Fruit fly (Drosophila melanogaster) whole organism, prepupa: ENCODE results near the gene CG3301.

Source experiments
- Blimp-1 ChIP-seq: fragments of 200-800 bp; sonication (Bioruptor generic); optimal IDR thresholded peaks from 3 replicates; lab custom pipeline; 2017; ENCODE audit warnings: missing biosample characterization, missing genetic modification characterization, mild to moderate bottlenecking, moderate library complexity, missing genetic modification reagents
- CG10631 ChIP-seq: fragments of 200-800 bp; sonication (Bioruptor generic); optimal IDR thresholded peaks from 2 replicates; lab custom pipeline; 2016; ENCODE audit warnings: missing biosample characterization, missing genetic modification characterization
- CG10669 ChIP-seq: fragments of 200-800 bp; sonication (Bioruptor generic); optimal IDR thresholded peaks from 3 replicates; lab custom pipeline; 2018; ENCODE audit warnings: missing biosample characterization, mild to moderate bottlenecking, missing genetic modification characterization, moderate library complexity
- CG11294 ChIP-seq: fragments of 200-800 bp; sonication (Bioruptor generic); IDR thresholded peaks from 2 replicates; pipeline ENCODE4 v1.3.6; 2022; ENCODE audit warnings: missing biosample characterization, missing genetic modification characterization
- CG11762 ChIP-seq: fragments of 200-800 bp; sonication (Bioruptor generic); optimal IDR thresholded peaks from 3 replicates; lab custom pipeline; 2016; ENCODE audit warnings: missing biosample characterization, missing genetic modification characterization; ENCODE audit not compliant: insufficient read depth
- CG11902 ChIP-seq: fragments of 200-800 bp; sonication (Bioruptor generic); optimal IDR thresholded peaks from 3 replicates; lab custom pipeline; 2016; ENCODE audit warnings: missing biosample characterization, missing genetic modification characterization
- CG1621 ChIP-seq: fragments of 200-800 bp; sonication (Bioruptor generic); optimal IDR thresholded peaks from 3 replicates; lab custom pipeline; 2018; ENCODE audit warnings: missing biosample characterization, mild to moderate bottlenecking, missing genetic modification characterization
- CG3032 ChIP-seq: fragments of 200-800 bp; optimal IDR thresholded peaks from 2 replicates; lab custom pipeline; 2019; ENCODE audit warnings: missing biosample characterization, mild to moderate bottlenecking, missing genetic modification characterization, moderate library complexity
- CG31627 ChIP-seq: fragments of 200-800 bp; sonication (Bioruptor generic); optimal IDR thresholded peaks from 3 replicates; lab custom pipeline; 2016; ENCODE audit warnings: missing biosample characterization, missing genetic modification characterization
- CG32006 ChIP-seq: fragments of 200-800 bp; sonication (Bioruptor generic); optimal IDR thresholded peaks from 3 replicates; lab custom pipeline; 2017; ENCODE audit warnings: missing biosample characterization, mild to moderate bottlenecking, missing genetic modification characterization
- CG4318 ChIP-seq: fragments of 200-800 bp; sonication (Bioruptor generic); optimal IDR thresholded peaks from 3 replicates; lab custom pipeline; 2017; ENCODE audit warnings: missing biosample characterization, mild to moderate bottlenecking, missing genetic modification characterization
- CG6276 ChIP-seq: fragments of 200-800 bp; sonication (Bioruptor generic); optimal IDR thresholded peaks from 2 replicates; lab custom pipeline; 2017; ENCODE audit warnings: missing biosample characterization, mild to moderate bottlenecking, missing genetic modification characterization
- CG6792 ChIP-seq: fragments of 200-800 bp; sonication (Bioruptor generic); optimal IDR thresholded peaks from 3 replicates; lab custom pipeline; 2016; ENCODE audit warnings: missing biosample characterization, missing genetic modification characterization
- CG6808 ChIP-seq: fragments of 200-800 bp; sonication (Bioruptor generic); optimal IDR thresholded peaks from 3 replicates; lab custom pipeline; 2017; ENCODE audit warnings: missing biosample characterization, missing genetic modification characterization, mild to moderate bottlenecking, moderate library complexity, missing genetic modification reagents
- CG6854 ChIP-seq: fragments of 200-800 bp; sonication (Bioruptor generic); optimal IDR thresholded peaks from 2 replicates; lab custom pipeline; 2017; ENCODE audit warnings: missing biosample characterization, mild to moderate bottlenecking, missing genetic modification characterization
- CG7368 ChIP-seq: fragments of 200-800 bp; sonication (Bioruptor generic); optimal IDR thresholded peaks from 3 replicates; lab custom pipeline; 2016; ENCODE audit warnings: missing biosample characterization, missing genetic modification characterization
- CG8319 ChIP-seq: fragments of 200-800 bp; sonication (Bioruptor generic); optimal IDR thresholded peaks from 3 replicates; lab custom pipeline; 2016; ENCODE audit warnings: missing biosample characterization, missing genetic modification characterization
- CG9139 ChIP-seq: fragments of 200-800 bp; sonication (Bioruptor generic); optimal IDR thresholded peaks from 3 replicates; lab custom pipeline; 2017; ENCODE audit warnings: missing biosample characterization, mild to moderate bottlenecking, missing genetic modification characterization
- Eip75B ChIP-seq: fragments of 200-800 bp; sonication (Bioruptor generic); optimal IDR thresholded peaks from 3 replicates; lab custom pipeline; 2016; ENCODE audit warnings: missing biosample characterization, missing genetic modification characterization
- Eip78C ChIP-seq: fragments of 200-800 bp; sonication (Bioruptor generic); peaks from one replicate; lab custom pipeline; 2016; ENCODE audit warnings: missing biosample characterization, missing genetic modification characterization
- Eip93F ChIP-seq: fragments of 200-800 bp; sonication (Bioruptor generic); optimal IDR thresholded peaks from 2 replicates; lab custom pipeline; 2016; ENCODE audit warnings: missing biosample characterization, mild to moderate bottlenecking, missing genetic modification characterization
- Ets21C ChIP-seq: fragments of 200-800 bp; sonication (Bioruptor generic); optimal IDR thresholded peaks from 3 replicates; lab custom pipeline; 2016; ENCODE audit warnings: missing biosample characterization, missing genetic modification characterization
- Ets96B ChIP-seq: fragments of 200-800 bp; optimal IDR thresholded peaks from 2 replicates; lab custom pipeline; 2019; ENCODE audit warnings: missing biosample characterization, mild to moderate bottlenecking, missing genetic modification characterization, moderate library complexity
- Gug ChIP-seq: fragments of 200-800 bp; sonication (Bioruptor generic); IDR thresholded peaks from 2 replicates; pipeline ENCODE4 v1.3.6; 2022; ENCODE audit warnings: missing biosample characterization, missing genetic modification characterization
- Hr38 ChIP-seq: sonication (Bioruptor generic); optimal IDR thresholded peaks from 2 replicates; lab custom pipeline; 2016; ENCODE audit warnings: missing biosample characterization, missing genetic modification characterization
- Hr39 ChIP-seq: fragments of 200-800 bp; sonication (Bioruptor generic); optimal IDR thresholded peaks from 2 replicates; lab custom pipeline; 2016; ENCODE audit warnings: missing biosample characterization, missing genetic modification characterization
- Hr4 ChIP-seq: fragments of 200-800 bp; sonication (Bioruptor generic); optimal IDR thresholded peaks from 3 replicates; lab custom pipeline; 2016; ENCODE audit warnings: missing biosample characterization, missing genetic modification characterization
- OdsH ChIP-seq: fragments of 200-800 bp; sonication (Bioruptor generic); optimal IDR thresholded peaks from 3 replicates; lab custom pipeline; 2016; ENCODE audit warnings: missing biosample characterization, missing genetic modification characterization
- Smox ChIP-seq: fragments of 200-800 bp; sonication (Bioruptor generic); optimal IDR thresholded peaks from 3 replicates; lab custom pipeline; 2016; ENCODE audit warnings: missing biosample characterization, missing genetic modification characterization
- Sox102F ChIP-seq: fragments of 200-800 bp; sonication (Bioruptor generic); optimal IDR thresholded peaks from 2 replicates; lab custom pipeline; 2016; ENCODE audit warnings: missing biosample characterization, mild to moderate bottlenecking, missing genetic modification characterization
- Sox14 ChIP-seq: fragments of 200-800 bp; sonication (Bioruptor generic); optimal IDR thresholded peaks from 3 replicates; lab custom pipeline; 2016; ENCODE audit warnings: missing biosample characterization, missing genetic modification characterization
- acj6 ChIP-seq: fragments of 200-800 bp; sonication (Bioruptor generic); optimal IDR thresholded peaks from 3 replicates; lab custom pipeline; 2016; ENCODE audit warnings: missing biosample characterization, missing genetic modification characterization
- cyc ChIP-seq: fragments of 200-800 bp; sonication (Bioruptor generic); optimal IDR thresholded peaks from 3 replicates; lab custom pipeline; 2016; ENCODE audit warnings: missing biosample characterization, missing genetic modification characterization
- dac ChIP-seq: fragments of 200-800 bp; sonication (Bioruptor generic); optimal IDR thresholded peaks from 2 replicates; lab custom pipeline; 2017; ENCODE audit warnings: missing biosample characterization, mild to moderate bottlenecking, missing genetic modification characterization
- eg ChIP-seq: fragments of 200-800 bp; sonication (Bioruptor generic); IDR thresholded peaks from 3 replicates; pipeline ENCODE4 v1.3.6; 2022; ENCODE audit warnings: missing biosample characterization, missing genetic modification characterization
- esn ChIP-seq: fragments of 200-800 bp; sonication (Bioruptor generic); optimal IDR thresholded peaks from 2 replicates; lab custom pipeline; 2016; ENCODE audit warnings: missing biosample characterization, mild to moderate bottlenecking, missing genetic modification characterization, moderate library complexity
- fd85E ChIP-seq: fragments of 200-800 bp; sonication (Bioruptor generic); optimal IDR thresholded peaks from 3 replicates; lab custom pipeline; 2016; ENCODE audit warnings: missing biosample characterization, missing genetic modification characterization
- fkh ChIP-seq: fragments of 200-800 bp; sonication (Bioruptor generic); optimal IDR thresholded peaks from 3 replicates; lab custom pipeline; 2017; ENCODE audit warnings: missing biosample characterization, mild to moderate bottlenecking, missing genetic modification characterization, moderate library complexity
- net ChIP-seq: fragments of 200-800 bp; sonication (Bioruptor generic); optimal IDR thresholded peaks from 3 replicates; lab custom pipeline; 2016; ENCODE audit warnings: missing biosample characterization, missing genetic modification characterization
- pdm3 ChIP-seq: fragments of 200-800 bp; sonication (Bioruptor generic); optimal IDR thresholded peaks from 3 replicates; lab custom pipeline; 2016; ENCODE audit warnings: missing biosample characterization, missing genetic modification characterization
- salr ChIP-seq, 2 experiments: fragments of 200-800 bp; sonication (Bioruptor generic); optimal IDR thresholded peaks; 3 replicates each; lab custom pipeline; 2016 to 2018; ENCODE audit warnings: missing biosample characterization in 2 of 2, missing genetic modification characterization in 2 of 2, mild to moderate bottlenecking in 1 of 2
- spab ChIP-seq: fragments of 200-800 bp; sonication (Bioruptor generic); optimal IDR thresholded peaks from 2 replicates; lab custom pipeline; 2017; ENCODE audit warnings: missing biosample characterization, mild to moderate bottlenecking, missing genetic modification characterization, missing genetic modification reagents
- ss ChIP-seq, 2 experiments: fragments of 200-800 bp; sonication (Bioruptor generic); optimal IDR thresholded peaks; 2 replicates in 1 of 2; 3 replicates in 1 of 2; lab custom pipeline; 2017 to 2018; ENCODE audit warnings: mild to moderate bottlenecking in 2 of 2, missing biosample characterization in 2 of 2, missing genetic modification characterization in 2 of 2, moderate library complexity in 1 of 2
- svp ChIP-seq: fragments of 200-800 bp; sonication (Bioruptor generic); peaks from one replicate; lab custom pipeline; 2016; ENCODE audit warnings: missing biosample characterization, missing genetic modification characterization
- topi ChIP-seq: fragments of 200-800 bp; sonication (Bioruptor generic); optimal IDR thresholded peaks from 3 replicates; lab custom pipeline; 2016; ENCODE audit warnings: missing biosample characterization, missing genetic modification characterization

CG3301 gene

DNA sequence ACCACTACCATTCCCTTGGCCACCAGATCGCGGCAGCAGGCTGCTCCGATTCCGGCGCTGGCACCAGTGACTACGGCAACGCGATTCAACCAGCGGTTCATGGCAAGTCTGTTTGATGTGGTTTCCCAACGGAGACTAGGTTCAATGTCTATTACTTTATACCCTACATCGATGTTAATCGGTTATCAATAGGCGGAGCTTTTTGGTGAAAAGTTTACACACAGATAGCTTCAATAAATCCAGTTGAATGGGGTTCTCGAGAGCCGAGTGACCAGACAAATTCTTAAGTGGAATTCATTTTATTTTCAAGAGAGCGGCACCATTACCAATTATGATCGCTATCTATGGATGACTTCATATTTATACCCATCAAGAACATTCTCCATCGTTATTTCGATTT, at the start of gene CG3301:
Gene CG3301, minus strand, starts transcription at position 139 of the 400 bp plus-strand sequence.
- TF ChIP-seq Blimp-1 (GFP tag; lab: Kevin White, UChicago) = no peak
- TF ChIP-seq CG6854 (GFP tag; lab: Kevin White, UChicago) = no peak
- peak; percentile 77 for TF ChIP-seq svp (GFP tag; lab: Kevin White, UChicago)
- TF ChIP-seq CG31627 (GFP tag; lab: Kevin White, UChicago) = no peak
- no peak for TF ChIP-seq net (GFP tag; lab: Kevin White, UChicago)

DNA sequence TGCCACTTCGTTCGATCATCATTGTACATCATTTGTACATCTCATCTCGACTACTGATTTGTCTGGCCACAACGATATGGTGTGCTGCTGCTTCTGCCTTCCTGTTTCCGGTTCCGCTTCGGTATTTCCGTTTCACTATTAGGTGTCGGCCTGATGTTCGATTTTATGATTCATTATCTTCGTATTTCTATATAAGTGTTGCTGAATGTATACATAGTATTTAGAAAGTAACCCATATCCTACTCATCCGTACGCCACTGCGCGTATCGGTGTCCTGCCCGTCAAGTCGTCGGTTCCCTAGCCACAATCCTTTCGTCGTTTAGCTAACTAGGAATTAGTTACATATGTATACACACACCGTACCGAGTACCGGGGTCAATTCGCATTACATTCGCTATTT, 43.1 kb upstream of the CG3301 start:
- TF ChIP-seq CG3032 (tag; lab: Kevin White, UChicago) (no peak), OdsH (no peak), CG1621 (tag; lab: Kevin White, UChicago) (no peak), CG11294 (GFP tag; lab: Robert Waterston, UW) (no peak), acj6 (GFP tag; lab: Kevin White, UChicago) (no peak), CG8319 (GFP tag; lab: Kevin White, UChicago) (no peak), Smox (GFP tag; lab: Kevin White, UChicago) (no peak), CG31627 (GFP tag; lab: Kevin White, UChicago) (no peak), CG6276 (GFP tag; lab: Kevin White, UChicago) (no peak), fd85E (GFP tag; lab: Kevin White, UChicago) (no peak), CG11902 (no peak), ss (GFP tag; optimal IDR thresholded peaks at IDR 0.05; lab: Kevin White, UChicago) (peak; percentile 24 to 25), esn (GFP tag; lab: Kevin White, UChicago) (no peak), Eip78C (GFP tag; lab: Kevin White, UChicago) (peak; percentile 47), CG6808 (GFP tag; lab: Kevin White, UChicago) (peak; percentile 41), Hr38 (GFP tag; lab: Kevin White, UChicago) (no peak), Hr4 (GFP tag; lab: Kevin White, UChicago) (no peak), spab (GFP tag; lab: Kevin White, UChicago) (no peak), CG4318 (GFP tag; lab: Kevin White, UChicago) (no peak), dac (GFP tag; lab: Kevin White, UChicago) (no peak), CG32006 (GFP tag; lab: Kevin White, UChicago) (no peak), Ets96B (tag; lab: Kevin White, UChicago) (no peak)
- TF ChIP-seq, all 60 proteins: peak for 3

DNA sequence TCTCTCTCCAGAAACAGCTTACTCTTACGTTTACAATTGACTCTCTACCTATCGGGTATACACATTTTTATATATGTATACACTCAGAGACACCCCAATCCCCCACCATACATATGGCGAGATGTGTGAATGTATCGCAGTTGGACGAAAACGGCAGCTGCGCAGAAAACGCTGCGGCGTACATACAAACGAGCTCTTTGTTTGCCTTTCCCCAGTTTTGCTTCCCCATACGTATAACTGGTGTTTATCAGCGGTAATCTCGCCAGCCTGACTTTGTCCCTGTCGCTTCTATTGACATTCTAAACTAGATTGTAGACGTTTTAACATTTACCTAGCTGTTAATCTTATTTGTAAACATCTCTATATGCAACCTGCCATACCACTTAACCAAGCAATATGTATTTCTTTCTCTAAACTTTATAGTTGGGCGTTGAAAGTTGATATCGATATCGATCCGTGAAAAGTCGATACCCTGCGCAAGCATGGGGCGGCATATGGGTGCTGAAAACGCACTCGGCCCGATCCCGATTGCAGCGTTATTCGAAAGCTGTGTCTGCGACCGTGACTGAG, 21.4 kb upstream of the CG3301 start:
- no peak for TF ChIP-seq Eip75B
- no peak for TF ChIP-seq Ets21C (GFP tag; lab: Kevin White, UChicago)
- TF ChIP-seq CG11762 (GFP tag; lab: Kevin White, UChicago) = no peak
- TF ChIP-seq svp (GFP tag; lab: Kevin White, UChicago) = peak; percentile 78
- TF ChIP-seq Gug (GFP tag; lab: Robert Waterston, UW) = no peak
- TF ChIP-seq CG31627 (GFP tag; lab: Kevin White, UChicago) = no peak
- TF ChIP-seq topi = no peak
- TF ChIP-seq CG8319 (GFP tag; lab: Kevin White, UChicago) = no peak
- peak; percentile 55 for TF ChIP-seq CG9139
- TF ChIP-seq Sox102F (GFP tag; lab: Kevin White, UChicago) = no peak
- no peak for TF ChIP-seq eg
- no peak for TF ChIP-seq cyc
- no peak for TF ChIP-seq Hr38 (GFP tag; lab: Kevin White, UChicago)
- TF ChIP-seq Sox14 (GFP tag; lab: Kevin White, UChicago) = peak; percentile 86
- TF ChIP-seq CG10669 = no peak
- TF ChIP-seq pdm3 (GFP tag; lab: Kevin White, UChicago) = no peak
- TF ChIP-seq Eip78C (GFP tag; lab: Kevin White, UChicago) = peak; percentile 78
- TF ChIP-seq Eip93F (GFP tag; lab: Kevin White, UChicago) = peak; percentile 20
- no peak for TF ChIP-seq salr (GFP tag; optimal IDR thresholded peaks at IDR 0.05; lab: Kevin White, UChicago)
- no peak for TF ChIP-seq CG7368 (GFP tag; lab: Kevin White, UChicago)
- TF ChIP-seq CG6792 (GFP tag; lab: Kevin White, UChicago) = no peak
- TF ChIP-seq dac (GFP tag; lab: Kevin White, UChicago) = no peak
- no peak for TF ChIP-seq CG1621 (tag; lab: Kevin White, UChicago)
- peak in 1 of 2 experiments; percentile 34 for TF ChIP-seq ss (GFP tag; optimal IDR thresholded peaks at IDR 0.05; lab: Kevin White, UChicago)
- TF ChIP-seq CG6276 (GFP tag; lab: Kevin White, UChicago) = peak; percentile 40
- TF ChIP-seq Hr39 (GFP tag; lab: Kevin White, UChicago) = no peak
- TF ChIP-seq CG6854 (GFP tag; lab: Kevin White, UChicago) = peak; percentile 46
- TF ChIP-seq CG10631 (GFP tag; lab: Kevin White, UChicago) = peak; percentile 33
- peak; percentile 14 for TF ChIP-seq acj6 (GFP tag; lab: Kevin White, UChicago)
- TF ChIP-seq fkh = peak; percentile 99
- no peak for TF ChIP-seq OdsH
- peak; percentile 19 for TF ChIP-seq CG32006 (GFP tag; lab: Kevin White, UChicago)
